Fruit fly (Drosophila melanogaster): ENCODE measurements around the gene CG43251.

DNA sequence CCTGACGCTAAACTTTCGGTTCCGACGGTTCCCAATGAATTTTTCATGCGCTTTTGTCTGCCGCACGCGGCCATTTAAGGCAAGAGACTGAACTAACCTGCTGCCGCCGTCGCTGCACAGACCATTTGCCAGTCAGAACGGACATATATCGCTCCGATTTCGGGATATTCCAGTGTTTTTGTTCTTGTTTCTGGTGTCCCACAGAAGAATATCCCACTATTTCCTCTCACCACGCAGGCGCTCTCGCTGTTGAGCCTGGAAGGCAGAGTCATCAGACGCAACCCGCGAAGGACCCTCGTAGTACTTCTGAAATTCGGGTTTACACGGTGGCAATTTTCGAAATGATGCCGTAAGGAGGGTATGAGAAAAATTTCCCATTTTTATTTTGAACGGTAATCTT lies 39.6 kb upstream of the CG43251 start, which contains the start of gene cmpy:
- TF ChIP-seq Jra (GFP tag; optimal IDR thresholded peaks at IDR 0.05): no peak
- no peak for TF ChIP-seq lola (GFP tag; optimal IDR thresholded peaks at IDR 0.05)
- no peak for TF ChIP-seq Hr78 (GFP tag; optimal IDR thresholded peaks at IDR 0.05)
- no peak for TF ChIP-seq dsf (GFP tag; optimal IDR thresholded peaks at IDR 0.05; ENCODE audit: borderline replicate concordance)
- no peak for TF ChIP-seq jim (GFP tag; optimal IDR thresholded peaks at IDR 0.05)
